Worm (Caenorhabditis elegans): ENCODE data around the gene srw-35.
A peak's percentile ranks its signal among the peaks of the same experiment; 100 is the strongest.
"Not testable (repeated sequence)": the region's sequence is repeated elsewhere in the genome, so short reads cannot be mapped to it uniquely, and the experiment has no call there.

srw-35 gene

DNA sequence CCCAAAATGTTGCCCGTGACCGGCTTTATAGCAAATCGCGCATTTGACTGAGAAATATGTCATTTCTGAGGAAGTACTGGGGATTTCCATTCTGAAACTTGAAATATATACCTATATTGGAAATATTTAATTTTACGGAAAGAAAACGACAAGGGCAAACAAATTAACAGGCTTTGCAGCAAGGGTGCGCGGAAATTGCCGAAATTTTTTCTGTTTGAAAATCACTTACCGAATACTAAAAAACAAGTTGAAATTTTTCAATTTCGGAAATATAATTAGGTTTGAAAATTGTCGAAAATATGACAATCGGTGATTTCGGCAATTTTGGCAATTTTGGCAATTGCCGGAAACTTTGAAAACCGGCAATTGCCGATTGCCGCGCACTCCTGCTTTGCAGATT lies 33.5 kb downstream of the srw-35 start, which contains the start of gene nhr-54:
Gene nhr-54, minus strand, starts transcription at position 101 of the 400 bp plus-strand sequence.
- TF ChIP-seq hlh-4 (tag; optimal IDR thresholded peaks at IDR 0.05) = no peak
- no peak for TF ChIP-seq lin-15B (tag; optimal IDR thresholded peaks at IDR 0.05)
- no peak for TF ChIP-seq ama-1 (optimal IDR thresholded peaks at IDR 0.05)
- no peak for TF ChIP-seq nhr-28 (tag; optimal IDR thresholded peaks at IDR 0.05)
- TF ChIP-seq fkh-8 (tag; optimal IDR thresholded peaks at IDR 0.05) = no peak
- no peak for TF ChIP-seq nhr-77 (tag; optimal IDR thresholded peaks at IDR 0.05)
- TF ChIP-seq lin-39 (tag; optimal IDR thresholded peaks at IDR 0.05) = no peak
- no peak for TF ChIP-seq ceh-82 (tag; optimal IDR thresholded peaks at IDR 0.05)
- no peak for TF ChIP-seq rnt-1 (tag; optimal IDR thresholded peaks at IDR 0.05)
- no peak for TF ChIP-seq snpc-4 (tag; optimal IDR thresholded peaks at IDR 0.05)
- TF ChIP-seq zip-4 (GFP tag; optimal IDR thresholded peaks at IDR 0.05) = no peak
- no peak for TF ChIP-seq skn-1 (tag; optimal IDR thresholded peaks at IDR 0.05)
- no peak for TF ChIP-seq C16A3.4 (tag; optimal IDR thresholded peaks at IDR 0.05)
- TF ChIP-seq unc-62 (GFP tag; optimal IDR thresholded peaks at IDR 0.05) = no peak
- TF ChIP-seq ztf-4 (tag; optimal IDR thresholded peaks at IDR 0.05) = no peak
- no peak for TF ChIP-seq nhr-11 (tag; optimal IDR thresholded peaks at IDR 0.05)

ce11 chrV:16506650-16507049 lies 34.3 kb downstream of the srw-35 start:
- TF ChIP-seq aha-1 (tag; optimal IDR thresholded peaks at IDR 0.05) = no peak
- TF ChIP-seq nhr-12 (tag; optimal IDR thresholded peaks at IDR 0.05) = no peak
- TF ChIP-seq unc-130 (tag; optimal IDR thresholded peaks at IDR 0.05) = no peak
- no peak for TF ChIP-seq dpl-1 (GFP tag; optimal IDR thresholded peaks at IDR 0.05)
- no peak for TF ChIP-seq lsy-2 (tag; optimal IDR thresholded peaks at IDR 0.05)
- no peak for TF ChIP-seq isw-1 (GFP tag; IDR thresholded peaks at IDR 0.05)
- TF ChIP-seq C04F5.9 (tag; optimal IDR thresholded peaks at IDR 0.05) = no peak
- TF ChIP-seq lin-14 (GFP tag; optimal IDR thresholded peaks at IDR 0.05) = peak; percentile 8

DNA sequence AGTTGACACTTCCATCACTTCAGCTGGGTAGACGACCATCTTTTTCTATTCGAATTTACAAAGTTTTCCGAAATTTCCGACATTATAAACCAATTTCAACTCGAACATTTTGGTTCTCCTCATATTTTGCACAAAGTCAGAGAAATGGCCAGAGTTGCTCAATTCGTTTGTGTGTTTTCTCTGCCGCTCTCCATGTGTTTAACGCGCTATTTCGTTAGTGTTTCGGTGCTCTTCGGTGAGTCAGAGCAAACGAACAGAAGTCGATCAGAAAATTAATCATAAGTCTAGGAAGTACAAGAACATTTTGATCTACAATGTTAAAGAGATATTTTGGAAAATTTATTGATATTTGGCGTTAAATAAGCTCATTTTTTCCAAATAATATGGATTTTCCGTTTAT lies 36.4 kb downstream of the srw-35 start, which contains the start of gene srr-3:
Gene srr-3, minus strand, starts transcription at position 101 of the 400 bp plus-strand sequence.
- TF ChIP-seq sup-37 (GFP tag; optimal IDR thresholded peaks at IDR 0.05) = no peak
- TF ChIP-seq nhr-77 (tag; optimal IDR thresholded peaks at IDR 0.05) = no peak
- TF ChIP-seq aly-2 (tag; optimal IDR thresholded peaks at IDR 0.05) = no peak
- no peak for TF ChIP-seq sox-4 (tag; optimal IDR thresholded peaks at IDR 0.05)
- no peak for TF ChIP-seq C04F5.9 (tag; optimal IDR thresholded peaks at IDR 0.05)
- TF ChIP-seq aha-1 (tag; optimal IDR thresholded peaks at IDR 0.05) = no peak

ce11 chrV:16515140-16515539 lies 42.8 kb downstream of the srw-35 start, which contains the start of gene F36D3.5:
TSS of gene F36D3.5 (minus strand) at chrV:16515240.
- not testable (repeated sequence) for TF ChIP-seq mab-9 (GFP tag; IDR thresholded peaks at IDR 0.05); unc-130 (tag; optimal IDR thresholded peaks at IDR 0.05); vab-15 (tag; optimal IDR thresholded peaks at IDR 0.05)

ce11 chrV:16517619-16518018 lies 45.3 kb downstream of the srw-35 start, which contains the start of gene F36D3.4:
TSS of gene F36D3.4 (minus strand) at chrV:16517719.
- no peak for TF ChIP-seq F16B12.6 (tag; optimal IDR thresholded peaks at IDR 0.05)
- TF ChIP-seq zip-4 (GFP tag; optimal IDR thresholded peaks at IDR 0.05) = no peak
- TF ChIP-seq ces-1 (GFP tag; optimal IDR thresholded peaks at IDR 0.05) = no peak
- TF ChIP-seq lir-3 (tag; optimal IDR thresholded peaks at IDR 0.05; ENCODE audit: poor library complexity) = no peak
- TF ChIP-seq mdl-1 (tag; optimal IDR thresholded peaks at IDR 0.05) = no peak
- no peak for TF ChIP-seq C16A3.4 (tag; optimal IDR thresholded peaks at IDR 0.05)
- no peak for TF ChIP-seq swsn-7 (tag; optimal IDR thresholded peaks at IDR 0.05)
- no peak for TF ChIP-seq lin-14 (GFP tag; optimal IDR thresholded peaks at IDR 0.05)
- TF ChIP-seq lin-39 (tag; optimal IDR thresholded peaks at IDR 0.05) = no peak
- TF ChIP-seq aha-1 (tag; optimal IDR thresholded peaks at IDR 0.05) = no peak
- TF ChIP-seq C04F5.9 (tag; optimal IDR thresholded peaks at IDR 0.05) = no peak
- TF ChIP-seq snpc-4 (tag; optimal IDR thresholded peaks at IDR 0.05) = no peak
- no peak for TF ChIP-seq nhr-237 (tag; optimal IDR thresholded peaks at IDR 0.05)
- no peak for TF ChIP-seq mab-9 (GFP tag; IDR thresholded peaks at IDR 0.05)
